Fruit fly (Drosophila melanogaster) whole organism, embryonic: ENCODE results near the gene CG32767.

ENCODE experiments used
- Abd-B ChIP-seq: fragments of 200-800 bp; sonication (Bioruptor generic); optimal IDR thresholded peaks from 2 replicates; lab custom pipeline; 2018; ENCODE audit warnings: missing biosample characterization, mild to moderate bottlenecking, missing genetic modification characterization, moderate library complexity
- Bgb ChIP-seq: fragments of 200-800 bp; sonication (Bioruptor generic); IDR thresholded peaks from 2 replicates; pipeline ENCODE4 v1.3.6; 2022; ENCODE audit warnings: missing biosample characterization, missing genetic modification characterization; ENCODE audit not compliant: partially characterized antibody
- CG11456 ChIP-seq: fragments of 200-800 bp; sonication (Bioruptor generic); IDR thresholded peaks from 3 replicates; pipeline ENCODE4 v1.3.6; 2022; ENCODE audit warnings: missing biosample characterization, missing genetic modification characterization
- CG12942 ChIP-seq: fragments of 200-800 bp; sonication (Bioruptor generic); optimal IDR thresholded peaks from 3 replicates; lab custom pipeline; 2016; ENCODE audit warnings: missing biosample characterization, missing genetic modification characterization
- CG13624 ChIP-seq: fragments of 200-800 bp; sonication (Bioruptor generic); optimal IDR thresholded peaks from 2 replicates; lab custom pipeline; 2016; ENCODE audit warnings: missing biosample characterization, missing genetic modification characterization
- CG15696 ChIP-seq: fragments of 200-800 bp; sonication (Bioruptor generic); optimal IDR thresholded peaks from 2 replicates; lab custom pipeline; 2019; ENCODE audit warnings: missing biosample characterization, mild to moderate bottlenecking, missing genetic modification characterization, moderate library complexity
- CG17829 ChIP-seq: fragments of 200-800 bp; optimal IDR thresholded peaks from 2 replicates; lab custom pipeline; 2019; ENCODE audit warnings: missing biosample characterization, mild to moderate bottlenecking, missing genetic modification characterization, moderate library complexity
- CG17912 ChIP-seq: fragments of 200-800 bp; sonication (Bioruptor generic); optimal IDR thresholded peaks from 2 replicates; lab custom pipeline; 2018; ENCODE audit warnings: missing biosample characterization, mild to moderate bottlenecking, missing genetic modification characterization
- CG1832 ChIP-seq: fragments of 200-800 bp; sonication (Bioruptor generic); optimal IDR thresholded peaks from 2 replicates; lab custom pipeline; 2017; ENCODE audit warnings: missing biosample characterization, mild to moderate bottlenecking, missing genetic modification characterization, inconsistent platforms
- CG32532 ChIP-seq: fragments of 200-800 bp; sonication (Bioruptor generic); IDR thresholded peaks from 2 replicates; pipeline ENCODE4 v1.3.6; 2022; ENCODE audit warnings: missing biosample characterization, missing genetic modification characterization
- CG3281 ChIP-seq: fragments of 200-800 bp; sonication (Bioruptor generic); optimal IDR thresholded peaks from 3 replicates; lab custom pipeline; 2017; ENCODE audit warnings: missing biosample characterization, mild to moderate bottlenecking, missing genetic modification characterization
- CG5180 ChIP-seq: fragments of 200-800 bp; sonication (Bioruptor generic); optimal IDR thresholded peaks from 3 replicates; lab custom pipeline; 2017; ENCODE audit warnings: missing biosample characterization, missing genetic modification characterization, mild to moderate bottlenecking, moderate library complexity, missing genetic modification reagents
- CG5245 ChIP-seq: fragments of 200-800 bp; sonication (Bioruptor generic); optimal IDR thresholded peaks from 3 replicates; lab custom pipeline; 2016; ENCODE audit warnings: missing biosample characterization, missing genetic modification characterization
- CG5953 ChIP-seq: fragments of 200-800 bp; sonication (Bioruptor generic); IDR thresholded peaks from 2 replicates; pipeline ENCODE4 v1.3.6; 2022; ENCODE audit warnings: missing biosample characterization, missing genetic modification characterization
- CG7745 ChIP-seq: fragments of 200-800 bp; sonication (Bioruptor generic); optimal IDR thresholded peaks from 2 replicates; lab custom pipeline; 2018; ENCODE audit warnings: missing biosample characterization, mild to moderate bottlenecking, missing genetic modification characterization, moderate library complexity
- CG8290 ChIP-seq, 3 experiments: fragments of 200-800 bp; sonication (Bioruptor generic); optimal IDR thresholded peaks; 2 replicates each; lab custom pipeline; 2016 to 2019; ENCODE audit warnings: missing biosample characterization in 3 of 3, missing genetic modification characterization in 3 of 3, mild to moderate bottlenecking in 2 of 3, moderate library complexity in 1 of 3
- CG8359 ChIP-seq: fragments of 200-800 bp; sonication (Bioruptor generic); optimal IDR thresholded peaks from 2 replicates; lab custom pipeline; 2017; ENCODE audit warnings: missing biosample characterization, mild to moderate bottlenecking, missing genetic modification characterization, borderline replicate concordance
- CG9817 ChIP-seq: fragments of 200-800 bp; sonication (Bioruptor generic); optimal IDR thresholded peaks from 2 replicates; lab custom pipeline; 2018; ENCODE audit warnings: missing biosample characterization, mild to moderate bottlenecking, missing genetic modification characterization, moderate library complexity
- Chrac-16 ChIP-seq: fragments of 200-800 bp; sonication (Bioruptor generic); optimal IDR thresholded peaks from 3 replicates; lab custom pipeline; 2016; ENCODE audit warnings: missing biosample characterization, missing genetic modification characterization
- CkIIα-i1 ChIP-seq: fragments of 200-800 bp; sonication (Bioruptor generic); IDR thresholded peaks from 2 replicates; pipeline ENCODE4 v1.3.6; 2022; ENCODE audit warnings: missing biosample characterization, missing genetic modification characterization
- Dek ChIP-seq: fragments of 200-800 bp; sonication (Bioruptor generic); optimal IDR thresholded peaks from 3 replicates; lab custom pipeline; 2019; ENCODE audit warnings: missing biosample characterization, mild to moderate bottlenecking, missing genetic modification characterization, moderate library complexity
- GATAe ChIP-seq: fragments of 200-800 bp; sonication (Bioruptor generic); conservative IDR thresholded peaks from 2 replicates; pipeline ENCODE4 v1.3.6; 2022; ENCODE audit warnings: missing biosample characterization, missing genetic modification characterization
- HLH3B ChIP-seq: fragments of 200-800 bp; sonication (Bioruptor generic); IDR thresholded peaks from 2 replicates; pipeline ENCODE4 v1.3.6; 2022; ENCODE audit warnings: missing biosample characterization, missing genetic modification characterization
- Hr51 ChIP-seq, 2 experiments: fragments of 200-800 bp; sonication (Bioruptor generic); optimal IDR thresholded peaks; 2 replicates in 1 of 2; 3 replicates in 1 of 2; lab custom pipeline; 2016 to 2018; ENCODE audit warnings: missing biosample characterization in 2 of 2, missing genetic modification characterization in 2 of 2, mild to moderate bottlenecking in 1 of 2, moderate library complexity in 1 of 2
- Mrtf ChIP-seq: fragments of 200-800 bp; sonication (Bioruptor generic); IDR thresholded peaks from 3 replicates; pipeline ENCODE4 v1.3.6; 2022; ENCODE audit warnings: missing biosample characterization, missing genetic modification characterization
- Myb ChIP-seq: fragments of 200-800 bp; sonication (Bioruptor generic); optimal IDR thresholded peaks from 2 replicates; lab custom pipeline; 2016; ENCODE audit warnings: missing biosample characterization, missing genetic modification characterization
- Neu2 ChIP-seq: fragments of 200-800 bp; sonication (Bioruptor generic); optimal IDR thresholded peaks from 3 replicates; lab custom pipeline; 2016; ENCODE audit warnings: missing biosample characterization, missing genetic modification characterization, borderline replicate concordance
- Side ChIP-seq: fragments of 200-800 bp; sonication (Bioruptor generic); optimal IDR thresholded peaks from 2 replicates; lab custom pipeline; 2016; ENCODE audit warnings: missing biosample characterization, missing genetic modification characterization
- br ChIP-seq: fragments of >200 bp; optimal IDR thresholded peaks from 2 replicates; lab custom pipeline; 2017
- cg ChIP-seq: fragments of 200-800 bp; sonication (Bioruptor generic); optimal IDR thresholded peaks from 3 replicates; lab custom pipeline; 2019; ENCODE audit warnings: missing biosample characterization, mild to moderate bottlenecking, missing genetic modification characterization, moderate library complexity
- ci ChIP-seq: fragments of 200-800 bp; sonication (Bioruptor generic); IDR thresholded peaks from 3 replicates; pipeline ENCODE4 v1.3.6; 2022; ENCODE audit warnings: missing biosample characterization, missing genetic modification characterization
- crc ChIP-seq: fragments of 200-800 bp; sonication (Bioruptor generic); optimal IDR thresholded peaks from 2 replicates; lab custom pipeline; 2016; ENCODE audit warnings: missing biosample characterization, missing genetic modification characterization
- crp ChIP-seq, 2 experiments: fragments of 200-800 bp; sonication (Bioruptor generic); optimal IDR thresholded peaks; 2 replicates in 1 of 2; 3 replicates in 1 of 2; lab custom pipeline; 2017; ENCODE audit warnings: missing biosample characterization in 2 of 2, missing genetic modification characterization in 2 of 2, mild to moderate bottlenecking in 1 of 2, moderate library complexity in 1 of 2
- dati ChIP-seq: fragments of 200-800 bp; sonication (Bioruptor generic); IDR thresholded peaks from 2 replicates; pipeline ENCODE4 v1.3.6; 2022; ENCODE audit warnings: missing biosample characterization, missing genetic modification characterization
- dm ChIP-seq: fragments of 200-800 bp; sonication (Bioruptor generic); optimal IDR thresholded peaks from 3 replicates; lab custom pipeline; 2016; ENCODE audit warnings: missing biosample characterization, missing genetic modification characterization
- fd102C ChIP-seq: fragments of 200-800 bp; sonication (Bioruptor generic); optimal IDR thresholded peaks from 2 replicates; lab custom pipeline; 2018; ENCODE audit warnings: missing biosample characterization, mild to moderate bottlenecking, missing genetic modification characterization, moderate library complexity
- gce ChIP-seq: fragments of 200-800 bp; sonication (Bioruptor generic); IDR thresholded peaks from 3 replicates; pipeline ENCODE4 v1.3.6; 2022; ENCODE audit warnings: missing biosample characterization, missing genetic modification characterization
- gsb ChIP-seq: fragments of 200-800 bp; sonication (Bioruptor generic); IDR thresholded peaks from 2 replicates; pipeline ENCODE4 v1.3.6; 2022; ENCODE audit warnings: missing biosample characterization, missing genetic modification characterization
- hbn ChIP-seq: fragments of 200-800 bp; sonication (Bioruptor generic); IDR thresholded peaks from 2 replicates; pipeline ENCODE4 v1.3.6; 2022; ENCODE audit warnings: missing biosample characterization, missing genetic modification characterization; ENCODE audit not compliant: partially characterized antibody
- knrl ChIP-seq: fragments of 200-800 bp; sonication (Bioruptor generic); IDR thresholded peaks from 3 replicates; pipeline ENCODE4 v1.3.6; 2022; ENCODE audit warnings: missing biosample characterization, missing genetic modification characterization; ENCODE audit not compliant: partially characterized antibody
- psq ChIP-seq: fragments of 200-800 bp; sonication (Bioruptor generic); optimal IDR thresholded peaks from 2 replicates; lab custom pipeline; 2017; ENCODE audit warnings: missing biosample characterization, missing genetic modification characterization
- repo ChIP-seq: fragments of 200-800 bp; sonication (Bioruptor generic); optimal IDR thresholded peaks from 2 replicates; lab custom pipeline; 2016; ENCODE audit warnings: missing biosample characterization, missing genetic modification characterization
- run ChIP-seq: fragments of 200-800 bp; sonication (Bioruptor generic); optimal IDR thresholded peaks from 3 replicates; lab custom pipeline; 2018; ENCODE audit warnings: missing biosample characterization, mild to moderate bottlenecking, missing genetic modification characterization
- sima ChIP-seq: fragments of 200-800 bp; sonication (Bioruptor generic); optimal IDR thresholded peaks from 2 replicates; lab custom pipeline; 2016; ENCODE audit warnings: missing biosample characterization, missing genetic modification characterization
- slp2 ChIP-seq: fragments of 200-800 bp; sonication (Bioruptor generic); optimal IDR thresholded peaks from 2 replicates; lab custom pipeline; 2016; ENCODE audit warnings: missing biosample characterization, missing genetic modification characterization
- sob ChIP-seq: fragments of 200-800 bp; sonication (Bioruptor generic); IDR thresholded peaks from 2 replicates; pipeline ENCODE4 v1.3.6; 2022; ENCODE audit warnings: missing biosample characterization, missing genetic modification characterization
- sqz ChIP-seq: fragments of 200-800 bp; sonication (Bioruptor generic); optimal IDR thresholded peaks from 3 replicates; lab custom pipeline; 2018; ENCODE audit warnings: missing biosample characterization, mild to moderate bottlenecking, missing genetic modification characterization
- tll ChIP-seq, 2 experiments: fragments of 200-800 bp in 1 of 2; fragments of >200 bp in 1 of 2; sonication (Bioruptor generic) in 1 of 2; optimal IDR thresholded peaks; 2 replicates each; lab custom pipeline; 2017 to 2019; ENCODE audit warnings: missing biosample characterization in 2 of 2, missing genetic modification characterization in 2 of 2, mild to moderate bottlenecking in 1 of 2, moderate library complexity in 1 of 2
- yki ChIP-seq: fragments of >200 bp; optimal IDR thresholded peaks from 3 replicates; lab custom pipeline; 2018

Gene CG32767

DNA sequence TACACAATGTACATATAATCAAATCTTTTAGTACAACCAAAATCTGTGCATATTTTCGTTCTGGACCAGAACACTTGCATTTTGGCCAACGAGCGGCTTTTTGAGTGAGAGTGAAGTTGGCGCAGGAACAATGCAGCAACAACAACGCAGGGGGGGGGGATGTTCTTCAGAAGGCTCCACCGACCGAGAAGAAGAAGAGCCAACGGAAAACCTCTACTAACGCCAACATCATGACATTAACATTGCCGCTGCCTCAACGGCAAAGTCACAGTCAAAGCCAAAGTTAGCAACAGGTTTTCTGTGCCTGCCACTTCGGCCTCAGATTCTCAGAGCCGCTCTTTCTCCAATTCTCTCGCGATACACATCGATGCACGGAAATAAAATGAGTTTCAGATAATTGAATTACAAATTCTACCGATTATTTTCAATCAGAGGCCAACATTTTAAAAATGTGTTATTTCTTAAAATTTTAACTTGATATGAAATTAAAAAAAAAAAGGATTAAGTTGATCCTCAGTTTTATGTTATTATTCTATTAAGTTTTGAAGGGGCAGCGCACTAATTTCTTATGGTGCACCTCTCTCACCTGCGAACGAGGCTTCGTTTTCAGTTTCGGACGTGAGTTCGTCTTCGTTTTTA is 38.2 kb downstream of the CG32767 start (continued):
- TF ChIP-seq crc (GFP tag; lab: Kevin White, UChicago) (peak; percentile 20), CG9817 (tag; lab: Kevin White, UChicago) (peak; percentile 59), CG1832 (GFP tag; lab: Kevin White, UChicago) (no peak), CG12942 (peak; percentile 50), CG17912 (GFP tag; lab: Kevin White, UChicago) (no peak), CG8359 (peak; percentile 60), HLH3B (peak; percentile 77), dm (GFP tag; lab: Kevin White, UChicago) (peak; percentile 18), CG7745 (no peak), gce (GFP tag; lab: Robert Waterston, UW) (no peak), Mrtf (GFP tag; lab: Robert Waterston, UW) (peak; percentile 47; the same call in 1 of the 3 replicates), CG5953 (peak; percentile 38; the same call in 1 of the 2 replicates), sima (GFP tag; lab: Kevin White, UChicago) (no peak), CG5245 (GFP tag; lab: Kevin White, UChicago) (peak; percentile 54), cg (GFP tag; lab: Kevin White, UChicago) (no peak), br (lab: Kevin White, UChicago) (no peak), Bgb (no peak), Hr51 (GFP tag; optimal IDR thresholded peaks at IDR 0.05; lab: Kevin White, UChicago) (peak; percentile 36 to 85), gsb (GFP tag; lab: Robert Waterston, UW) (0 out of 2 replicates have a peak, but pooled peaks have one; percentile 49), CG13624 (GFP tag; lab: Kevin White, UChicago) (peak; percentile 61), run (tag; lab: Kevin White, UChicago) (peak; percentile 50), Abd-B (GFP tag; lab: Kevin White, UChicago) (peak; percentile 60), CG8290 (GFP tag; optimal IDR thresholded peaks at IDR 0.05; lab: Kevin White, UChicago) (peak; percentile 59), CG8290 (tag; optimal IDR thresholded peaks at IDR 0.05; lab: Kevin White, UChicago) (no peak), ci (GFP tag; lab: Robert Waterston, UW) (peak; percentile 84), knrl (GFP tag; lab: Robert Waterston, UW) (no peak), Chrac-16 (GFP tag; lab: Kevin White, UChicago) (peak; percentile 65), dati (no peak), hbn (GFP tag; lab: Robert Waterston, UW) (no peak), repo (GFP tag; lab: Kevin White, UChicago) (peak; percentile 50), Dek (tag; lab: Kevin White, UChicago) (peak; percentile 61), GATAe (GFP tag; lab: Robert Waterston, UW) (no peak), slp2 (peak; percentile 50), Myb (GFP tag; lab: Kevin White, UChicago) (peak; percentile 30), yki (no peak), Side (peak; percentile 70), CG32532 (GFP tag; lab: Robert Waterston, UW) (peak; percentile 74; the same call in 1 of the 2 replicates), CG17829 (peak; percentile 81), fd102C (GFP tag; lab: Kevin White, UChicago) (peak; percentile 48), sob (GFP tag; lab: Robert Waterston, UW) (peak; percentile 64; the same call in 1 of the 2 replicates), Neu2 (GFP tag; lab: Kevin White, UChicago) (no peak), CG3281 (GFP tag; lab: Kevin White, UChicago) (peak; percentile 68), psq (peak; percentile 21), CkIIα-i1 (GFP tag; lab: Robert Waterston, UW) (no peak), CG5180 (GFP tag; lab: Kevin White, UChicago) (peak; percentile 55), CG11456 (GFP tag; lab: Robert Waterston, UW) (no peak), crp (GFP tag; optimal IDR thresholded peaks at IDR 0.05; lab: Kevin White, UChicago) (peak in 1 of 2 experiments; percentile 26), tll (GFP tag; optimal IDR thresholded peaks at IDR 0.05; lab: Kevin White, UChicago) (no peak), sqz (GFP tag; lab: Kevin White, UChicago) (peak; percentile 55), CG15696 (tag; lab: Kevin White, UChicago) (peak; percentile 88)
